Worm (Caenorhabditis elegans) whole organism, early embryonic: ENCODE data around the gene C06E2.5.

ENCODE experiments used
- B0310.2 ChIP-seq: sonication (generic microtip); optimal IDR thresholded peaks from 2 replicates; lab custom pipeline; 2016; ENCODE audit warnings: mild to moderate bottlenecking, missing genetic modification characterization, missing compliant biosample characterization
- F13C5.2 ChIP-seq: sonication (generic microtip); optimal IDR thresholded peaks from 2 replicates; lab custom pipeline; 2017; ENCODE audit warnings: mild to moderate bottlenecking, missing genetic modification characterization, inconsistent platforms, missing compliant biosample characterization
- aly-1 ChIP-seq: sonication (generic microtip); optimal IDR thresholded peaks from 2 replicates; lab custom pipeline; 2016; ENCODE audit warnings: missing genetic modification characterization, missing compliant biosample characterization
- ama-1 ChIP-seq: fragments of 150-350 bp; optimal IDR thresholded peaks from 2 replicates; lab custom pipeline; 2014
- ets-7 ChIP-seq: sonication (generic microtip); optimal IDR thresholded peaks from 2 replicates; lab custom pipeline; 2016; ENCODE audit warnings: missing genotype, missing genetic modification characterization, missing compliant biosample characterization
- hmg-4 ChIP-seq: fragments of 200-800 bp; sonication (Bioruptor generic); optimal IDR thresholded peaks from 2 replicates; lab custom pipeline; 2018; ENCODE audit warnings: mild to moderate bottlenecking, missing genetic modification characterization, missing compliant biosample characterization
- tbx-37 ChIP-seq: fragments of 200-800 bp; sonication (Bioruptor generic); conservative IDR thresholded peaks from 2 replicates; pipeline ENCODE4 v1.3.6; 2022; ENCODE audit warnings: missing genetic modification reagents, missing genetic modification characterization, missing compliant biosample characterization

- no peak for TF ChIP-seq B0310.2 (tag; lab: Kevin White, UChicago)
- no peak for TF ChIP-seq tbx-37
- no peak for TF ChIP-seq ama-1
- TF ChIP-seq aly-1 (tag; lab: Kevin White, UChicago): no peak
- no peak for TF ChIP-seq F13C5.2
- TF ChIP-seq ets-7 (tag; lab: Kevin White, UChicago): no peak
- no peak for TF ChIP-seq hmg-4 (GFP tag; lab: Kevin White, UChicago)
Measured at ce11 chrX:8838176-8838575, 19.6 kb downstream of the C06E2.5 start.
